Worm (Caenorhabditis elegans): ENCODE results near the gene der-2.

DNA sequence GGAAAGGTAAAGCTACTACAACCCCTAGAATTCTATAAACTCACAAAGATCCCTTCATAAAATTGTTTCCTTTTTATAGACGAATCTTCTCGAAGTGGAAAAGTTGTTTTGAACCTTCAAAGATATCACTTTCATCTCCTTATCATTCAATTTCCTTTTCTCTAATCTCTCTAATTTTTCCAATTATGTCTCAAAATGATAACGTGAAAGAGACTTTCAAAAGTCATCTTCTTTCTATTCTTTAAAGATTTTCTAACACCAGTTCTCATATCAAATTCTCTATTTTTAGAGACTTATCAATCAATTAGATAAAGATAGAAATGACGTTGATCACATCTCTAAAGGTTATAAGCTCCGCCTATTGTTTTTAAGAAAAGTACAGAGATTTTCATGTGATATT lies 23.5 kb downstream of the der-2 start:
- TF ChIP-seq nhr-237 (tag; optimal IDR thresholded peaks at IDR 0.05) (no peak), egl-27 (tag; optimal IDR thresholded peaks at IDR 0.05) (no peak), nhr-12 (tag; optimal IDR thresholded peaks at IDR 0.05) (no peak), aly-2 (tag; optimal IDR thresholded peaks at IDR 0.05) (no peak), fkh-2 (tag; optimal IDR thresholded peaks at IDR 0.05) (no peak), ztf-11 (tag; optimal IDR thresholded peaks at IDR 0.05) (no peak), nfya-1 (tag; optimal IDR thresholded peaks at IDR 0.05; ENCODE audit: insufficient read depth) (no peak), unc-39 (tag; optimal IDR thresholded peaks at IDR 0.05) (no peak), nhr-76 (tag; optimal IDR thresholded peaks at IDR 0.05) (no peak)

Measured in whole organism, L3 larva.